Fruit fly (Drosophila melanogaster) S2 (cell line): ENCODE measurements around the gene Coq2.

Source experiments
- CG8478 ChIP-seq: fragments of >200 bp; optimal IDR thresholded peaks from 2 replicates; lab custom pipeline; 2018
- CTCF ChIP-seq, 2 experiments: fragments of >200 bp; optimal IDR thresholded peaks; 2 replicates each; lab custom pipeline; 2018

DNA sequence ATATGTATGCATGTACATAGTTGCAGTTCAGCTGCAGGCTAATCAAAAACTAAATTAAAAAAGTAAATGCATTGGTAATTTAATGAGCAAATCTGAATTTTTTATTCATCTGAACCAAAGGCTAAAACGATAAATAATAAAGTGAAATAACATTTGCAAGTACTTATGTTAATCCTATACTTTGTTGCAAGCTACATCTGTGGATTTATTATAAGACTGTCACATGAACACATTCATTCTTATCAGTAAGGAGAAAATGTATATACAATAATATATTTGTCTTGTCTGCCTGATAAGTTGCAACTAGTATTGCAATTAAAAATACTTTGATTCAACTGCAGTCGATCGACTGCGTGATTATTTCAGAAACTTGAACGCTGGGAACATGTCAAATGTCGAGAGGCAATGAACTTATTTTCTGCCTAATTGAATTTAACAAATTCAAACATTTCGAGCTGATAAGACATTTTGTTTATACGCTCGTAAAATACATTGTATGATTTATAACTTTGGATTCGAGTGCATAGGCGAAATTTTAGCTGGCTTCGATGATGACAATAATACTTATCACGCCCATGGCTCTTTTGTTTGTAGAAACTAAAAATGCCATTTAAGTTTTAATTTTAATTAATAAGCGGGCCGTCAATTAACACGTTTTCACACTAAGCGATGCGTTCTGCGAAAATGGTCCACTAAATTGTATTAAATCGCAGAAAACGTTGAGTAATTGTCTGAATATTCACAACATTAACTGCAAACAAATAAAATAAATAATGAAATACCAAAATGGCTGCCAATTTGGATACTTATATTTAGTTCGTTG, 11.8 kb upstream of the Coq2 start:
- no peak for TF ChIP-seq CG8478
- no peak for TF ChIP-seq CTCF (optimal IDR thresholded peaks at IDR 0.05; lab: Kevin White, UChicago)
